Fruit fly (Drosophila melanogaster): Measurements from ENCODE around the gene Hinfp.

dm6 chrX:621132-621555 is 4.2 kb upstream of the Hinfp start, which contains the start of the genes CG13365 and Vsp37A:
- TF ChIP-seq insv (optimal IDR thresholded peaks at IDR 0.05) (no peak), h (optimal IDR thresholded peaks at IDR 0.05) (no peak), Sin3A (optimal IDR thresholded peaks at IDR 0.05) (no peak), psq (optimal IDR thresholded peaks at IDR 0.05) (no peak), ttk (optimal IDR thresholded peaks at IDR 0.05) (no peak)

All from Kc167 (cell line).